In the genomic region with DNA sequence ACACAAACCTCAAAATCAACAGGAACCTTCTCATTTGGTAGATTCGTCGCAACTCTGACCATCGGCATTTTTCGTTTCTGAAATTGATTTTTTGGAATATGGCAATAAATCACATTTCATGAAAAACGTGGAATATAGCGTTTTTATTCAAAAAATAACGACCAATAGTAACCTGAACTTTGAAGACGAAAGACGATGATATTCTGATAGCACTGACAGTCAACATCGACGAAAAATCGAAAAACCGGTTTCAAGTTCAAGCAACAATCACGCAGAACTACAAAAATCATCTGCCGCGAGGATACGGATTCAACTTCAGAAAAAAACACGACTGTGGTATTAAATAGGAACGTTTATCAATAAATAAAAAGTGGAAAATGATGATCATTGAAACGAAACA, we compare ENCODE assay signal across 3 worm cellular contexts.
TF ChIP-seq lines count a peak whose summit lies in the region.

A gene (minus strand): TSS at position 281 of the 400 bp plus-strand sequence.

TF ChIP-seq in whole organism, L1 larva, 84 proteins besides CTCF, POLR2A, EP300 and RAD21 (continued from another document):
- TF ChIP-seq elt-3 (tag; optimal IDR thresholded peaks at IDR 0.05; lab: Kevin White, UChicago) (peak in 1 of 6 experiments; percentile 63), lin-14 (GFP tag; optimal IDR thresholded peaks at IDR 0.05; lab: Kevin White, UChicago) (peak; percentile 20), nhr-90 (tag; optimal IDR thresholded peaks at IDR 0.05; lab: Kevin White, UChicago; ENCODE audit: poor library complexity) (peak; percentile 9), hpl-2 (GFP tag; optimal IDR thresholded peaks at IDR 0.05; lab: Kevin White, UChicago) (no peak), lin-35 (GFP tag; optimal IDR thresholded peaks at IDR 0.05; lab: Kevin White, UChicago) (peak in 1 of 2 experiments; percentile 21), grh-1 (GFP tag; IDR thresholded peaks at IDR 0.05; lab: Robert Waterston, UW) (0 out of 2 replicates have a peak, but pooled peaks have one; percentile 20)

TF ChIP-seq in whole organism, L2 larva, 48 proteins besides CTCF, POLR2A, EP300 and RAD21 (continued from another document):
- TF ChIP-seq ZK546.5 (tag; optimal IDR thresholded peaks at IDR 0.05; lab: Kevin White, UChicago) (no peak), C34F6.9 (tag; optimal IDR thresholded peaks at IDR 0.05; lab: Kevin White, UChicago) (no peak), nhr-6 (tag; optimal IDR thresholded peaks at IDR 0.05; lab: Kevin White, UChicago) (no peak)

TF ChIP-seq in whole organism, L4 larva, 104 proteins besides CTCF, POLR2A, EP300 and RAD21 (continued from another document):
- peak; percentile 4 for TF ChIP-seq hlh-30 (tag; optimal IDR thresholded peaks at IDR 0.05; lab: Kevin White, UChicago; ENCODE audit: insufficient read depth)
- TF ChIP-seq tag-97 (GFP tag; IDR thresholded peaks at IDR 0.05; lab: Robert Waterston, UW), result no peak
- no peak for TF ChIP-seq nhr-41 (GFP tag; IDR thresholded peaks at IDR 0.05; lab: Robert Waterston, UW)
- TF ChIP-seq nhr-28 (tag; optimal IDR thresholded peaks at IDR 0.05; lab: Kevin White, UChicago), result peak; percentile 71
- no peak for TF ChIP-seq lin-29 (GFP tag; IDR thresholded peaks at IDR 0.05; lab: Robert Waterston, UW)
- TF ChIP-seq vab-7 (GFP tag; IDR thresholded peaks at IDR 0.05; lab: Robert Waterston, UW), result no peak
TF ChIP-seq in whole organism, L4 larva: peak in this region for 7.
